Worm (Caenorhabditis elegans): ENCODE measurements around the gene nlg-1.

- TF ChIP-seq lin-32 (GFP tag; optimal IDR thresholded peaks at IDR 0.05) (no peak), ham-2 (GFP tag; optimal IDR thresholded peaks at IDR 0.05) (no peak), mls-2 (tag; optimal IDR thresholded peaks at IDR 0.05) (no peak), unc-62 (GFP tag; optimal IDR thresholded peaks at IDR 0.05) (no peak), lsy-2 (tag; optimal IDR thresholded peaks at IDR 0.05) (no peak), nhr-237 (tag; optimal IDR thresholded peaks at IDR 0.05) (no peak)
Observed at ce11 chrX:13578483-13578882, 52.5 kb downstream of the nlg-1 start, which contains the start of gene F54B11.11.
